Worm (Caenorhabditis elegans): ENCODE data around the gene C17F4.8.

ce11 chrII:3247556-3247955 lies 12.9 kb upstream of the C17F4.8 start:
- TF ChIP-seq F13C5.2 (tag; optimal IDR thresholded peaks at IDR 0.05) (no peak), ets-7 (tag; optimal IDR thresholded peaks at IDR 0.05) (no peak), tra-4 (tag; optimal IDR thresholded peaks at IDR 0.05) (no peak), flt-1 (GFP tag; IDR thresholded peaks at IDR 0.05) (no peak), tbx-11 (GFP tag; IDR thresholded peaks at IDR 0.05) (no peak), ama-1 (optimal IDR thresholded peaks at IDR 0.05) (no peak), scrt-1 (GFP tag; IDR thresholded peaks at IDR 0.05) (no peak), aly-1 (tag; optimal IDR thresholded peaks at IDR 0.05) (no peak), ceh-13 (GFP tag; optimal IDR thresholded peaks at IDR 0.05) (no peak)

Data from whole organism, early embryonic.